Fruit fly (Drosophila melanogaster) whole organism, pupa: ENCODE measurements around the gene bi.

Experiments
- CG10348 ChIP-seq: fragments of 200-800 bp; sonication (Bioruptor generic); IDR thresholded peaks from 2 replicates; pipeline ENCODE4 v1.3.6; 2022; ENCODE audit warnings: missing biosample characterization, missing genetic modification characterization
- CG12605 ChIP-seq: fragments of 200-800 bp; sonication (Bioruptor generic); IDR thresholded peaks from 2 replicates; pipeline ENCODE4 v1.3.6; 2022; ENCODE audit warnings: missing biosample characterization, missing genetic modification characterization
- CG13204 ChIP-seq: fragments of 200-800 bp; sonication (Bioruptor generic); optimal IDR thresholded peaks from 2 replicates; lab custom pipeline; 2018; ENCODE audit warnings: missing biosample characterization, mild to moderate bottlenecking, missing genetic modification characterization, moderate library complexity
- CG14655 ChIP-seq: fragments of 200-800 bp; sonication (Bioruptor generic); optimal IDR thresholded peaks from 3 replicates; lab custom pipeline; 2017; ENCODE audit warnings: mild to moderate bottlenecking, missing biosample characterization, missing genetic modification reagents, missing genetic modification characterization
- CG15710 ChIP-seq: fragments of 200-800 bp; sonication (Bioruptor generic); optimal IDR thresholded peaks from 2 replicates; lab custom pipeline; 2018; ENCODE audit warnings: missing biosample characterization, mild to moderate bottlenecking, missing genetic modification characterization, moderate library complexity
- CG17806 ChIP-seq: fragments of 200-800 bp; sonication (Bioruptor generic); optimal IDR thresholded peaks from 2 replicates; lab custom pipeline; 2018; ENCODE audit warnings: missing biosample characterization, mild to moderate bottlenecking, missing genetic modification characterization, moderate library complexity
- CG32121 ChIP-seq: fragments of 200-800 bp; sonication (Bioruptor generic); IDR thresholded peaks from 2 replicates; pipeline ENCODE4 v1.3.6; 2022; ENCODE audit warnings: missing biosample characterization, missing genetic modification characterization
- CG34367 ChIP-seq: fragments of 200-800 bp; sonication (Bioruptor generic); optimal IDR thresholded peaks from 2 replicates; lab custom pipeline; 2018; ENCODE audit warnings: missing biosample characterization, mild to moderate bottlenecking, missing genetic modification characterization
- CG4496 ChIP-seq: fragments of 200-800 bp; sonication (Bioruptor generic); IDR thresholded peaks from 3 replicates; pipeline ENCODE4 v1.3.6; 2022; ENCODE audit warnings: missing biosample characterization, missing genetic modification characterization
- CG8159 ChIP-seq: fragments of 200-800 bp; sonication (Bioruptor generic); optimal IDR thresholded peaks from 3 replicates; lab custom pipeline; 2018; ENCODE audit warnings: missing biosample characterization, mild to moderate bottlenecking, missing genetic modification characterization, moderate library complexity
- CG8301 ChIP-seq: fragments of 200-800 bp; sonication (Bioruptor generic); optimal IDR thresholded peaks from 2 replicates; lab custom pipeline; 2018; ENCODE audit warnings: missing biosample characterization, mild to moderate bottlenecking, missing genetic modification characterization
- CG9948 ChIP-seq: fragments of 200-800 bp; sonication (Bioruptor generic); optimal IDR thresholded peaks from 2 replicates; lab custom pipeline; 2018; ENCODE audit warnings: missing biosample characterization, mild to moderate bottlenecking, missing genetic modification characterization, moderate library complexity
- D1 ChIP-seq: fragments of 200-800 bp; sonication (Bioruptor generic); optimal IDR thresholded peaks from 2 replicates; lab custom pipeline; 2018; ENCODE audit warnings: missing biosample characterization, mild to moderate bottlenecking, missing genetic modification characterization, moderate library complexity
- EcR ChIP-seq: fragments of 200-800 bp; sonication (Bioruptor generic); optimal IDR thresholded peaks from 3 replicates; lab custom pipeline; 2019; ENCODE audit warnings: missing biosample characterization, missing genetic modification characterization, mild to moderate bottlenecking, moderate library complexity, missing genetic modification reagents
- Ets98B ChIP-seq: fragments of 200-800 bp; sonication (Bioruptor generic); IDR thresholded peaks from 2 replicates; pipeline ENCODE4 v1.3.6; 2022; ENCODE audit warnings: missing biosample characterization, missing genetic modification characterization
- Pif1A ChIP-seq: fragments of 200-800 bp; sonication (Bioruptor generic); optimal IDR thresholded peaks from 3 replicates; lab custom pipeline; 2016; ENCODE audit warnings: missing biosample characterization, missing genetic modification characterization
- Pif1B ChIP-seq: fragments of 200-800 bp; sonication (Bioruptor generic); optimal IDR thresholded peaks from 3 replicates; lab custom pipeline; 2016; ENCODE audit warnings: missing biosample characterization, missing genetic modification characterization
- Snoo ChIP-seq: fragments of 200-800 bp; sonication (Bioruptor generic); optimal IDR thresholded peaks from 3 replicates; lab custom pipeline; 2017; ENCODE audit warnings: missing biosample characterization, mild to moderate bottlenecking, missing genetic modification characterization, inconsistent platforms
- fd96Ca ChIP-seq: fragments of 200-800 bp; sonication (Bioruptor generic); IDR thresholded peaks from 3 replicates; pipeline ENCODE4 v1.3.6; 2022; ENCODE audit warnings: missing biosample characterization, missing genetic modification characterization
- gl ChIP-seq: fragments of 200-800 bp; sonication (Bioruptor generic); optimal IDR thresholded peaks from 2 replicates; lab custom pipeline; 2018; ENCODE audit warnings: missing biosample characterization, mild to moderate bottlenecking, missing genetic modification characterization
- rn ChIP-seq: fragments of 200-800 bp; sonication (Bioruptor generic); IDR thresholded peaks from 2 replicates; pipeline ENCODE4 v1.3.6; 2022; ENCODE audit warnings: missing biosample characterization, missing genetic modification characterization

Gene bi

DNA sequence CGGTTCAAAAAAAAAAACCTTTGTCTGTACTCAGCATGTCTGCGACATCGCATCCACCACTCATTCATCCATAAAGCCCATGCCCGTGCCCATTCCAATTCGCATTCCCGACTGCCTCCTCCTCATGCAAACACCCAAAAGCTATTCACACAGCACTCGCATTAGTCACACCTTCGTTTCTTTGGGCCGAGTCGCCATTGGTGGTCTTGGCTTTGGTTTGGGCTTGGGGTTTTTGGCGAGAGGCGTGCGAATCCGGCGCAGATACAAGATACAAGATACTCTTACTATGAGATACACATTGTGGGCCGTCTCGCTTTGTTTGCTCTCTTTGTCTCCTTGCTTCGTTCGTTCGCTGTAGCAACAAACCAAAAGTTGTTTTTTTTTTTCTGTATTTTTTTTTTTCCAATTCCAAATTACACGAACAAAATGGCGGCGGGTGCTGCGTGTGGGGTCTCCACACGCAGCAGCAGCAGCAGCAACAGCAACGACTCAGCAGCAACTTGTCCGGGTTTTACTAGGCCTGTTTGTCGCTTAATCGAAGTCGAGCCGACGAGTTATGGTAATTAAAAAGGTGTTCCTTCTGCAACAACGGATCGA is 64.2 kb downstream of the bi start:
- TF ChIP-seq CG14655 (GFP tag; lab: Kevin White, UChicago) (no peak), CG4496 (GFP tag; lab: Robert Waterston, UW) (peak; percentile 37; the same call in 1 of the 3 replicates), CG8159 (tag; lab: Kevin White, UChicago) (no peak), CG32121 (GFP tag; lab: Robert Waterston, UW) (no peak), CG12605 (GFP tag; lab: Robert Waterston, UW) (no peak)
- TF ChIP-seq, all 21 proteins: peak for 1

dm6 chrX:4480812-4481211 is 68.2 kb downstream of the bi start:
- TF ChIP-seq fd96Ca (0 out of 3 replicates have a peak, but pooled peaks have one; percentile 13), Pif1A (GFP tag; lab: Kevin White, UChicago) (no peak), CG34367 (tag; lab: Kevin White, UChicago) (no peak), gl (tag; lab: Kevin White, UChicago) (no peak)

- no peak for TF ChIP-seq D1 (tag; lab: Kevin White, UChicago)
- TF ChIP-seq EcR (GFP tag; lab: Kevin White, UChicago): no peak
- no peak for TF ChIP-seq Snoo (tag; lab: Kevin White, UChicago)
- TF ChIP-seq CG13204 (GFP tag; lab: Kevin White, UChicago): no peak
- TF ChIP-seq gl (tag; lab: Kevin White, UChicago): no peak
- TF ChIP-seq CG12605 (GFP tag; lab: Robert Waterston, UW): no peak
- no peak for TF ChIP-seq CG8159 (tag; lab: Kevin White, UChicago)
- TF ChIP-seq fd96Ca: no peak
- no peak for TF ChIP-seq CG17806 (tag; lab: Kevin White, UChicago)
- no peak for TF ChIP-seq Pif1A (GFP tag; lab: Kevin White, UChicago)
- TF ChIP-seq CG4496 (GFP tag; lab: Robert Waterston, UW): no peak
- no peak for TF ChIP-seq Pif1B
- TF ChIP-seq CG34367 (tag; lab: Kevin White, UChicago): no peak
- TF ChIP-seq CG15710 (tag; lab: Kevin White, UChicago): no peak
- no peak for TF ChIP-seq CG14655 (GFP tag; lab: Kevin White, UChicago)
- no peak for TF ChIP-seq rn
- TF ChIP-seq Ets98B (GFP tag; lab: Robert Waterston, UW): no peak
Observed at dm6 chrX:4493192-4493900, 80.7 kb downstream of the bi start.

dm6 chrX:4498234-4498633 is 85.6 kb downstream of the bi start:
- TF ChIP-seq CG17806 (tag; lab: Kevin White, UChicago): no peak
- TF ChIP-seq CG8301 (tag; lab: Kevin White, UChicago): no peak
- TF ChIP-seq CG9948 (tag; lab: Kevin White, UChicago): no peak

DNA sequence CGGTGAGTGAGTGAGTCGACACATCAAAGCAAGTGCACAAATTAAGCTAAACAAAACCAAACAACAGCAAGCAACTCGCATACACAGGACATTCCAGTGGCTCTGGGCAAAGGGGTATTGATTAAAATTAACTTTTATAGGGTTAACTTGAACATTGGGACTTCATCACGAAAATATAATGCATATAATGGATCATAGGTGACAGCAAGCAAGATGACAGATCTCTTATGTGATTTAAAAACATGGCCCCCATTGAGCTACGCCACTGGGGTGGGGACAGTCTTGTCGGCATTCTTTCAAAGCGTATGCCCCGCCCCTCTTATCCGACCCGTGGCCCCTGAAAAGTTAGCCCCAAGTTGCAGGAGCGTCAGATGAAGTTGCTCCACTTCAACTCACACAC is 90.9 kb downstream of the bi start:
- TF ChIP-seq Pif1A (GFP tag; lab: Kevin White, UChicago): peak; percentile 20
- TF ChIP-seq CG34367 (tag; lab: Kevin White, UChicago): peak; percentile 27
- peak; percentile 20 for TF ChIP-seq CG8301 (tag; lab: Kevin White, UChicago)
- TF ChIP-seq Snoo (tag; lab: Kevin White, UChicago): no peak
- TF ChIP-seq CG12605 (GFP tag; lab: Robert Waterston, UW): 0 out of 2 replicates have a peak, but pooled peaks have one; percentile 13
- peak; percentile 39 for TF ChIP-seq CG15710 (tag; lab: Kevin White, UChicago)
- no peak for TF ChIP-seq gl (tag; lab: Kevin White, UChicago)
- peak; percentile 27 for TF ChIP-seq Pif1B
- peak; percentile 51 for TF ChIP-seq CG8159 (tag; lab: Kevin White, UChicago)
- peak; percentile 44 for TF ChIP-seq CG14655 (GFP tag; lab: Kevin White, UChicago)
- 0 out of 3 replicates have a peak, but pooled peaks have one; percentile 13 for TF ChIP-seq fd96Ca
- peak; percentile 34 for TF ChIP-seq CG17806 (tag; lab: Kevin White, UChicago)
- TF ChIP-seq CG9948 (tag; lab: Kevin White, UChicago): peak; percentile 40
- no peak for TF ChIP-seq CG4496 (GFP tag; lab: Robert Waterston, UW)
- TF ChIP-seq CG13204 (GFP tag; lab: Kevin White, UChicago): no peak

- TF ChIP-seq Snoo (tag; lab: Kevin White, UChicago) (no peak), CG32121 (GFP tag; lab: Robert Waterston, UW) (no peak), CG15710 (tag; lab: Kevin White, UChicago) (no peak), CG10348 (no peak), Pif1A (GFP tag; lab: Kevin White, UChicago) (no peak), gl (tag; lab: Kevin White, UChicago) (no peak), fd96Ca (no peak)
Observed at dm6 chrX:4505318-4505717, 92.7 kb downstream of the bi start.
